Fruit fly (Drosophila melanogaster) whole organism, prepupa: Measurements from ENCODE around the gene CG7120.

Experiments used
- Ets21C ChIP-seq: fragments of 200-800 bp; sonication (Bioruptor generic); optimal IDR thresholded peaks from 3 replicates; lab custom pipeline; 2016; ENCODE audit warnings: missing biosample characterization, missing genetic modification characterization
- Met ChIP-seq: fragments of 200-800 bp; sonication (Bioruptor generic); optimal IDR thresholded peaks from 3 replicates; lab custom pipeline; 2016; ENCODE audit warnings: missing biosample characterization, missing genetic modification characterization
- OdsH ChIP-seq: fragments of 200-800 bp; sonication (Bioruptor generic); optimal IDR thresholded peaks from 3 replicates; lab custom pipeline; 2016; ENCODE audit warnings: missing biosample characterization, missing genetic modification characterization
- Sox14 ChIP-seq: fragments of 200-800 bp; sonication (Bioruptor generic); optimal IDR thresholded peaks from 3 replicates; lab custom pipeline; 2016; ENCODE audit warnings: missing biosample characterization, missing genetic modification characterization

DNA sequence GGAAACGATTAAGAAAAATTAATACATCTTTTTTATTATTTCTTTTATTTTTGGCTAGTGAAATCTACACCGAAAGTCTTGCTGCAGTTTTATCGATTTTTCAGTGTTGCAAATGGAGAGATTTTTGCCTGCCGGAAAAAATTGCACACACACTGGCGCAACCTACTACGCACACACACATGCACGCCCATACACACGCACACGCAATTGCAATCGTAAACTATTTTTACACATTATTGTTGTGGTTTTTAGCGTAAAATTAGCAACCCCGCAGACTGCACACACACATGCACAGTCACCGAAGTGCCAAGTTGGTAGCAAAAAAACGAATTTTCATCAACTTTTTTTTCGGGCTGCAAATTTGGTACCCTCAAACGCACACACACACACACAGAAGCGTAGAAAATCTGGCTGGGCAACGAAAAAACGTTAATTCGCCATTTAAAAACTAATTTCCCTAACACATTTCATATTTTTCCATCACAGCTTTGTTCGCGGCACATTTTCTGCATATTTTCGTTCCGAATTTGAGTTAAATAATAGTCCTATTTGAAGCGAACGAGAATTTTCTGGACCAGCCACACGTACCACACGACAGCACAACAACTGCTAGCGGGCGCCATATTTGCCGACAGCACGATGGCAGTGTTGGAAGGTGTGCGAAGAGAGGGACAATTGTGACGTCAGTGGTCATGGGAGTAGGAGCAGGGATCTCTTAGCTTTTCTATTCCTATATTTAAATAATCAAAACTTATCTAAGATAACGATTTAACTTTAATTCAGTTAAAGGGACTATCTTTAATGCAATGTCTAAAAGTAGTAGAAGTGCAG, 46.2 kb downstream of the CG7120 start, which contains the start of gene Unr:
- TF ChIP-seq OdsH (GFP tag; lab: Kevin White, UChicago) (peak; percentile 81), Ets21C (GFP tag; lab: Kevin White, UChicago) (peak; percentile 65), Sox14 (peak; percentile 77), Met (GFP tag; lab: Kevin White, UChicago) (peak; percentile 83)
